Worm (Caenorhabditis elegans) whole organism, L2 larva: ENCODE data around the gene F44E2.4.

Experiments
- C34F6.9 ChIP-seq: fragments of 150-350 bp; optimal IDR thresholded peaks from 2 replicates; lab custom pipeline; 2014; ENCODE audit warnings: missing biosample characterization, missing genetic modification characterization
- F13H6.1 ChIP-seq: sonication (generic microtip); optimal IDR thresholded peaks from 2 replicates; lab custom pipeline; 2016; ENCODE audit warnings: missing genetic modification characterization, missing compliant biosample characterization
- R02D3.7 ChIP-seq: fragments of 150-350 bp; optimal IDR thresholded peaks from 2 replicates; lab custom pipeline; 2014; ENCODE audit warnings: missing biosample characterization, missing genetic modification characterization
- Y55F3AM.14 ChIP-seq: fragments of 200-800 bp; sonication (Bioruptor generic); optimal IDR thresholded peaks from 2 replicates; lab custom pipeline; 2018; ENCODE audit warnings: mild to moderate bottlenecking, missing genetic modification characterization, missing compliant biosample characterization
- ZK546.5 ChIP-seq: sonication (generic microtip); optimal IDR thresholded peaks from 2 replicates; lab custom pipeline; 2017; ENCODE audit warnings: missing biosample characterization, missing genetic modification characterization
- alr-1 ChIP-seq: fragments of 150-350 bp; optimal IDR thresholded peaks from 2 replicates; lab custom pipeline; 2014; ENCODE audit warnings: missing biosample characterization, missing genetic modification characterization
- aly-2 ChIP-seq: fragments of 150-350 bp; optimal IDR thresholded peaks from 2 replicates; lab custom pipeline; 2014; ENCODE audit warnings: missing biosample characterization, missing genetic modification characterization
- ama-1 ChIP-seq: fragments of 150-350 bp; optimal IDR thresholded peaks from 2 replicates; lab custom pipeline; 2018; ENCODE audit warnings: inconsistent platforms
- blmp-1 ChIP-seq: sonication (generic microtip); optimal IDR thresholded peaks from 2 replicates; lab custom pipeline; 2017; ENCODE audit warnings: missing genetic modification characterization, mild to moderate bottlenecking, missing compliant biosample characterization, antibody characterized with exemption, moderate library complexity; ENCODE audit not compliant: insufficient read depth
- ceh-16 ChIP-seq: fragments of 150-350 bp; optimal IDR thresholded peaks from 2 replicates; lab custom pipeline; 2014; ENCODE audit warnings: missing biosample characterization, missing genetic modification characterization
- ceh-82 ChIP-seq: fragments of 150-350 bp; optimal IDR thresholded peaks from 2 replicates; lab custom pipeline; 2014; ENCODE audit warnings: missing biosample characterization, missing genetic modification characterization
- crh-2 ChIP-seq: sonication (generic microtip); optimal IDR thresholded peaks from 2 replicates; lab custom pipeline; 2017; ENCODE audit warnings: missing biosample characterization, missing genetic modification characterization
- dmd-4 ChIP-seq: sonication (generic microtip); optimal IDR thresholded peaks from 2 replicates; lab custom pipeline; 2017; ENCODE audit warnings: missing biosample characterization, missing genetic modification characterization
- egl-27 ChIP-seq: sonication (generic microtip); optimal IDR thresholded peaks from 3 replicates; lab custom pipeline; 2017; ENCODE audit warnings: missing biosample characterization, missing genetic modification reagents, missing genetic modification characterization
- elt-1 ChIP-seq: fragments of 150-350 bp; optimal IDR thresholded peaks from 2 replicates; lab custom pipeline; 2014; ENCODE audit warnings: missing biosample characterization, missing genetic modification characterization
- elt-3 ChIP-seq: sonication (generic microtip); optimal IDR thresholded peaks from 2 replicates; lab custom pipeline; 2017; ENCODE audit warnings: missing biosample characterization, missing genetic modification characterization
- fos-1 ChIP-seq: fragments of 150-350 bp; optimal IDR thresholded peaks from 2 replicates; lab custom pipeline; 2014; ENCODE audit warnings: missing biosample characterization, missing genetic modification characterization
- gmeb-1 ChIP-seq: fragments of 150-350 bp; optimal IDR thresholded peaks from 2 replicates; lab custom pipeline; 2014; ENCODE audit warnings: missing biosample characterization, missing genetic modification characterization
- lin-11 ChIP-seq: fragments of 150-350 bp; sonication (generic microtip); optimal IDR thresholded peaks from 2 replicates; lab custom pipeline; 2014; ENCODE audit warnings: missing biosample characterization, missing genetic modification characterization, inconsistent platforms, mixed read lengths
- lin-13 ChIP-seq: fragments of 150-350 bp; optimal IDR thresholded peaks from 2 replicates; lab custom pipeline; 2014; ENCODE audit warnings: missing biosample characterization, missing genetic modification reagents, missing genetic modification characterization
- lin-39 ChIP-seq: fragments of 150-350 bp; optimal IDR thresholded peaks from 2 replicates; lab custom pipeline; 2014; ENCODE audit warnings: missing biosample characterization, missing genetic modification reagents, missing genetic modification characterization
- lsy-2 ChIP-seq, 2 experiments: fragments of 150-350 bp in 1 of 2; sonication (generic microtip) in 1 of 2; optimal IDR thresholded peaks; 2 replicates each; lab custom pipeline; 2014 to 2017; ENCODE audit warnings: missing biosample characterization in 2 of 2, missing genetic modification characterization in 2 of 2
- mab-5 ChIP-seq: fragments of 150-350 bp; optimal IDR thresholded peaks from 2 replicates; lab custom pipeline; 2014; ENCODE audit warnings: missing biosample characterization, missing genetic modification characterization
- mbf-1 ChIP-seq: sonication (generic microtip); optimal IDR thresholded peaks from 2 replicates; lab custom pipeline; 2017; ENCODE audit warnings: missing biosample characterization, missing genetic modification characterization
- mdl-1 ChIP-seq, 2 experiments: fragments of 150-350 bp in 1 of 2; sonication (generic microtip) in 1 of 2; optimal IDR thresholded peaks; 2 replicates each; lab custom pipeline; 2017; ENCODE audit warnings: missing biosample characterization in 2 of 2, missing genetic modification characterization in 2 of 2
- nhr-10 ChIP-seq: sonication (generic microtip); optimal IDR thresholded peaks from 2 replicates; lab custom pipeline; 2017; ENCODE audit warnings: missing biosample characterization, missing genetic modification characterization
- nhr-11 ChIP-seq: fragments of 150-350 bp; optimal IDR thresholded peaks from 2 replicates; lab custom pipeline; 2014; ENCODE audit warnings: missing biosample characterization, missing genetic modification characterization
- nhr-12 ChIP-seq: fragments of 150-350 bp; optimal IDR thresholded peaks from 2 replicates; lab custom pipeline; 2014; ENCODE audit warnings: missing biosample characterization, missing genetic modification characterization
- nhr-129 ChIP-seq: fragments of 150-350 bp; optimal IDR thresholded peaks from 2 replicates; lab custom pipeline; 2014; ENCODE audit warnings: missing biosample characterization, missing genetic modification characterization
- nhr-21 ChIP-seq: fragments of 150-350 bp; optimal IDR thresholded peaks from 2 replicates; lab custom pipeline; 2014; ENCODE audit warnings: missing biosample characterization, missing genetic modification characterization
- nhr-23 ChIP-seq: fragments of 150-350 bp; optimal IDR thresholded peaks from 2 replicates; lab custom pipeline; 2014; ENCODE audit warnings: missing biosample characterization, missing genetic modification reagents, missing genetic modification characterization
- nhr-237 ChIP-seq: fragments of 150-350 bp; optimal IDR thresholded peaks from 2 replicates; lab custom pipeline; 2014; ENCODE audit warnings: missing biosample characterization, missing genetic modification characterization
- nhr-25 ChIP-seq: fragments of 150-350 bp; sonication (generic microtip); optimal IDR thresholded peaks from 3 replicates; lab custom pipeline; 2014; ENCODE audit warnings: missing biosample characterization, missing genetic modification characterization
- nhr-6 ChIP-seq: fragments of 150-350 bp; optimal IDR thresholded peaks from 2 replicates; lab custom pipeline; 2014; ENCODE audit warnings: missing biosample characterization, missing genetic modification characterization
- nhr-77 ChIP-seq: fragments of 150-350 bp; optimal IDR thresholded peaks from 2 replicates; lab custom pipeline; 2014; ENCODE audit warnings: missing biosample characterization, missing genetic modification characterization
- peb-1 ChIP-seq: fragments of 150-350 bp; optimal IDR thresholded peaks from 2 replicates; lab custom pipeline; 2014; ENCODE audit warnings: missing biosample characterization, missing genetic modification characterization
- sem-4 ChIP-seq: fragments of 150-350 bp; optimal IDR thresholded peaks from 2 replicates; lab custom pipeline; 2014; ENCODE audit warnings: missing biosample characterization, missing genetic modification reagents, missing genetic modification characterization
- skn-1 ChIP-seq: sonication (generic microtip); optimal IDR thresholded peaks from 2 replicates; lab custom pipeline; 2017; ENCODE audit warnings: missing biosample characterization, missing genetic modification characterization
- sma-3 ChIP-seq: sonication (generic microtip); optimal IDR thresholded peaks from 2 replicates; lab custom pipeline; 2016; ENCODE audit warnings: missing genetic modification reagents, missing genetic modification characterization, missing compliant biosample characterization
- sma-9 ChIP-seq, 2 experiments: fragments of 150-350 bp in 1 of 2; sonication (generic microtip) in 1 of 2; optimal IDR thresholded peaks; 2 replicates each; lab custom pipeline; 2014 to 2016; ENCODE audit warnings: missing genetic modification characterization in 2 of 2, mild to moderate bottlenecking in 1 of 2, missing biosample characterization in 1 of 2, missing compliant biosample characterization in 1 of 2, missing genetic modification reagents in 1 of 2, moderate library complexity in 1 of 2
- snpc-4 ChIP-seq: fragments of 150-350 bp; optimal IDR thresholded peaks from 2 replicates; lab custom pipeline; 2014; ENCODE audit warnings: missing biosample characterization, missing genetic modification characterization
- unc-39 ChIP-seq: fragments of 150-350 bp; optimal IDR thresholded peaks from 2 replicates; lab custom pipeline; 2014; ENCODE audit warnings: missing biosample characterization, missing genetic modification characterization
- unc-55 ChIP-seq: fragments of 150-350 bp; sonication (generic microtip); optimal IDR thresholded peaks from 3 replicates; lab custom pipeline; 2014; ENCODE audit warnings: missing biosample characterization, missing genetic modification reagents, missing genetic modification characterization
- unc-62 ChIP-seq: fragments of 150-350 bp; optimal IDR thresholded peaks from 2 replicates; lab custom pipeline; 2014; ENCODE audit warnings: missing biosample characterization, missing genetic modification reagents, missing genetic modification characterization
- zag-1 ChIP-seq: fragments of 150-350 bp; optimal IDR thresholded peaks from 2 replicates; lab custom pipeline; 2014; ENCODE audit warnings: missing biosample characterization, missing genetic modification characterization
- ztf-1 ChIP-seq: fragments of 200-800 bp; sonication (Bioruptor generic); conservative IDR thresholded peaks from 2 replicates; pipeline ENCODE4 v1.3.6; 2022; ENCODE audit warnings: missing genetic modification characterization, missing compliant biosample characterization
- ztf-11 ChIP-seq: sonication (generic microtip); optimal IDR thresholded peaks from 2 replicates; lab custom pipeline; 2017; ENCODE audit warnings: missing biosample characterization, missing genetic modification characterization
- ztf-4 ChIP-seq: fragments of 150-350 bp; optimal IDR thresholded peaks from 2 replicates; lab custom pipeline; 2014; ENCODE audit warnings: missing biosample characterization, missing genetic modification characterization

The F44E2.4 gene

ce11 chrIII:8873045-8873457 is 34.8 kb upstream of the F44E2.4 start (continued):
- no peak for TF ChIP-seq lin-11 (tag; lab: Kevin White, UChicago)
- no peak for TF ChIP-seq lsy-2 (tag; optimal IDR thresholded peaks at IDR 0.05; lab: Kevin White, UChicago)
- peak; percentile 18 for TF ChIP-seq crh-2 (tag; lab: Kevin White, UChicago)
- TF ChIP-seq ztf-11 (tag; lab: Kevin White, UChicago), result no peak
- no peak for TF ChIP-seq F13H6.1 (tag; lab: Kevin White, UChicago)
- no peak for TF ChIP-seq egl-27
- no peak for TF ChIP-seq nhr-129
- no peak for TF ChIP-seq R02D3.7 (tag; lab: Kevin White, UChicago)
- no peak for TF ChIP-seq alr-1 (tag; lab: Kevin White, UChicago)
- no peak for TF ChIP-seq nhr-23 (tag; lab: Kevin White, UChicago)

ce11 chrIII:8869663-8870062 is 31.4 kb upstream of the F44E2.4 start:
- TF ChIP-seq nhr-6 (tag; lab: Kevin White, UChicago) (no peak), nhr-21 (no peak), lin-13 (no peak)

- no peak for TF ChIP-seq Y55F3AM.14 (GFP tag; lab: Kevin White, UChicago)
- no peak for TF ChIP-seq mdl-1 (tag; optimal IDR thresholded peaks at IDR 0.05; lab: Kevin White, UChicago)
- no peak for TF ChIP-seq snpc-4 (tag; lab: Kevin White, UChicago)
- TF ChIP-seq crh-2 (tag; lab: Kevin White, UChicago), result peak; percentile 78
- no peak for TF ChIP-seq lin-11 (tag; lab: Kevin White, UChicago)
- peak; percentile 59 for TF ChIP-seq blmp-1 (tag; lab: Kevin White, UChicago)
- TF ChIP-seq gmeb-1 (tag; lab: Kevin White, UChicago), result peak; percentile 47
- no peak for TF ChIP-seq ceh-16 (tag; lab: Kevin White, UChicago)
- no peak for TF ChIP-seq nhr-11 (tag; lab: Kevin White, UChicago)
- peak; percentile 83 for TF ChIP-seq sma-9 (GFP tag; optimal IDR thresholded peaks at IDR 0.05; lab: Kevin White, UChicago)
- no peak for TF ChIP-seq sma-9 (tag; optimal IDR thresholded peaks at IDR 0.05; lab: Kevin White, UChicago)
- peak; percentile 24 for TF ChIP-seq C34F6.9
- peak; percentile 3 for TF ChIP-seq lin-13
- peak; percentile 51 for TF ChIP-seq nhr-21
- no peak for TF ChIP-seq R02D3.7 (tag; lab: Kevin White, UChicago)
- TF ChIP-seq nhr-129, result peak; percentile 45
- TF ChIP-seq egl-27, result peak; percentile 31
- no peak for TF ChIP-seq ZK546.5 (tag; lab: Kevin White, UChicago)
- TF ChIP-seq elt-1, result no peak
- TF ChIP-seq skn-1 (tag; lab: Kevin White, UChicago), result peak; percentile 25
- peak; percentile 96 for TF ChIP-seq fos-1
- no peak for TF ChIP-seq lin-39 (tag; lab: Kevin White, UChicago)
- no peak for TF ChIP-seq dmd-4 (tag; lab: Kevin White, UChicago)
- no peak for TF ChIP-seq nhr-6 (tag; lab: Kevin White, UChicago)
- TF ChIP-seq zag-1 (tag; lab: Kevin White, UChicago), result no peak
- no peak for TF ChIP-seq nhr-10 (tag; lab: Kevin White, UChicago)
- TF ChIP-seq ztf-4 (tag; lab: Kevin White, UChicago), result no peak
- no peak for TF ChIP-seq ceh-82 (tag; lab: Kevin White, UChicago)
- TF ChIP-seq elt-3 (tag; lab: Kevin White, UChicago), result no peak
- TF ChIP-seq nhr-237 (tag; lab: Kevin White, UChicago), result no peak
- peak; percentile 45 for TF ChIP-seq nhr-25 (tag; lab: Kevin White, UChicago)
- no peak for TF ChIP-seq ztf-11 (tag; lab: Kevin White, UChicago)
- peak; percentile 78 for TF ChIP-seq ama-1
- TF ChIP-seq aly-2 (tag; lab: Kevin White, UChicago), result no peak
- no peak for TF ChIP-seq peb-1 (tag; lab: Kevin White, UChicago)
- TF ChIP-seq mbf-1 (tag; lab: Kevin White, UChicago), result no peak
- TF ChIP-seq sem-4 (tag; lab: Kevin White, UChicago), result no peak
- TF ChIP-seq nhr-23 (tag; lab: Kevin White, UChicago), result no peak
- no peak for TF ChIP-seq unc-39 (tag; lab: Kevin White, UChicago)
- TF ChIP-seq F13H6.1 (tag; lab: Kevin White, UChicago), result peak; percentile 11
- no peak for TF ChIP-seq unc-55 (GFP tag; lab: Kevin White, UChicago)
- peak in 1 of 2 experiments; percentile 52 for TF ChIP-seq lsy-2 (tag; optimal IDR thresholded peaks at IDR 0.05; lab: Kevin White, UChicago)
- TF ChIP-seq nhr-77 (tag; lab: Kevin White, UChicago), result no peak
- TF ChIP-seq alr-1 (tag; lab: Kevin White, UChicago), result no peak
- peak; percentile 72 for TF ChIP-seq sma-3
- TF ChIP-seq mab-5 (tag; lab: Kevin White, UChicago), result no peak
- no peak for TF ChIP-seq unc-62 (GFP tag; lab: Kevin White, UChicago)
- TF ChIP-seq nhr-12 (tag; lab: Kevin White, UChicago), result no peak
- TF ChIP-seq ztf-1 (GFP tag; lab: Robert Waterston, UW), result no peak
- TF ChIP-seq, all 48 proteins: peak for 16
These were observed 29.9 kb upstream of the F44E2.4 start for ce11 chrIII:8867922-8868655.
